Worm (Caenorhabditis elegans) whole organism, L4 larva: ENCODE data around the gene msp-31.

Experiments
- F37D6.2 ChIP-seq: sonication (generic microtip); optimal IDR thresholded peaks from 2 replicates; lab custom pipeline; 2016; ENCODE audit warnings: mild to moderate bottlenecking, missing genetic modification characterization, missing compliant biosample characterization
- F44E2.7 ChIP-seq: fragments of 200-800 bp; sonication (Bioruptor generic); IDR thresholded peaks from 2 replicates; pipeline ENCODE4 v2.1.2; 2022; ENCODE audit warnings: missing genetic modification characterization, missing compliant biosample characterization
- R02D3.7 ChIP-seq: fragments of 150-350 bp; sonication (generic microtip); optimal IDR thresholded peaks from 3 replicates; lab custom pipeline; 2014; ENCODE audit warnings: missing biosample characterization, missing genetic modification characterization
- Y105C5A.15 ChIP-seq: fragments of 200-800 bp; sonication (Bioruptor generic); IDR thresholded peaks from 2 replicates; pipeline ENCODE4 v1.3.6; 2022; ENCODE audit warnings: missing genetic modification characterization, missing compliant biosample characterization
- Y48G9A.11 ChIP-seq: fragments of 200-800 bp; sonication (Bioruptor generic); IDR thresholded peaks from 2 replicates; pipeline ENCODE4 v1.3.6; 2022; ENCODE audit warnings: missing genetic modification reagents, missing genetic modification characterization, missing compliant biosample characterization
- Y5F2A.4 ChIP-seq: fragments of 200-800 bp; sonication (Bioruptor generic); optimal IDR thresholded peaks from 2 replicates; lab custom pipeline; 2018; ENCODE audit warnings: mild to moderate bottlenecking, missing genetic modification characterization, missing compliant biosample characterization
- ZK337.2 ChIP-seq: fragments of 200-800 bp; sonication (Bioruptor generic); IDR thresholded peaks from 2 replicates; pipeline ENCODE4 v1.3.6; 2022; ENCODE audit warnings: missing genetic modification reagents, missing genetic modification characterization, missing compliant biosample characterization
- aha-1 ChIP-seq: fragments of 150-350 bp; peaks from one replicate; lab custom pipeline; 2014; ENCODE audit warnings: missing biosample characterization, missing genetic modification characterization
- aly-2 ChIP-seq: sonication (generic microtip); optimal IDR thresholded peaks from 2 replicates; lab custom pipeline; 2018; ENCODE audit warnings: missing biosample characterization, missing genetic modification characterization
- ceh-20 ChIP-seq: fragments of 200-800 bp; sonication (Bioruptor generic); IDR thresholded peaks from 2 replicates; pipeline ENCODE4 v1.3.6; 2022; ENCODE audit warnings: missing genetic modification reagents, missing genetic modification characterization, missing compliant biosample characterization
- ceh-28 ChIP-seq: fragments of 150-350 bp; optimal IDR thresholded peaks from 2 replicates; lab custom pipeline; 2014; ENCODE audit warnings: missing biosample characterization, missing genetic modification reagents, missing genetic modification characterization
- ceh-44 ChIP-seq: fragments of 200-800 bp; sonication (Bioruptor generic); IDR thresholded peaks from 2 replicates; pipeline ENCODE4 v1.3.6; 2022; ENCODE audit warnings: missing genetic modification reagents, missing genetic modification characterization, missing compliant biosample characterization
- ctbp-1 ChIP-seq: fragments of 200-800 bp; sonication (Bioruptor generic); IDR thresholded peaks from 2 replicates; pipeline ENCODE4 v1.3.6; 2022; ENCODE audit warnings: missing genetic modification reagents, missing genetic modification characterization, missing compliant biosample characterization
- daf-12 ChIP-seq: fragments of 150-350 bp; optimal IDR thresholded peaks from 2 replicates; lab custom pipeline; 2014; ENCODE audit warnings: missing biosample characterization, missing genetic modification reagents, missing genetic modification characterization
- daf-19 ChIP-seq: fragments of 200-800 bp; sonication (Bioruptor generic); conservative IDR thresholded peaks from 2 replicates; pipeline ENCODE4 v1.3.6; 2022; ENCODE audit warnings: missing genetic modification characterization, missing compliant biosample characterization
- dmd-6 ChIP-seq: fragments of 200-800 bp; sonication (Bioruptor generic); IDR thresholded peaks from 2 replicates; pipeline ENCODE4 v1.3.6; 2022; ENCODE audit warnings: missing genetic modification reagents, missing genetic modification characterization, missing compliant biosample characterization
- dve-1 ChIP-seq: sonication (generic microtip); optimal IDR thresholded peaks from 2 replicates; lab custom pipeline; 2017; ENCODE audit warnings: antibody characterized with exemption, mild to moderate bottlenecking, missing genetic modification characterization, missing compliant biosample characterization; ENCODE audit not compliant: insufficient read depth
- egl-43 ChIP-seq: fragments of 200-800 bp; sonication (Bioruptor generic); IDR thresholded peaks from 2 replicates; pipeline ENCODE4 v1.3.6; 2022; ENCODE audit warnings: missing genetic modification reagents, missing genetic modification characterization, missing compliant biosample characterization
- hlh-11 ChIP-seq: fragments of 200-800 bp; sonication (Bioruptor generic); optimal IDR thresholded peaks from 2 replicates; lab custom pipeline; 2018; ENCODE audit warnings: mild to moderate bottlenecking, missing genetic modification characterization, missing compliant biosample characterization
- lin-15B ChIP-seq: fragments of 150-350 bp; sonication (generic microtip); optimal IDR thresholded peaks from 3 replicates; lab custom pipeline; 2014; ENCODE audit warnings: missing biosample characterization, missing genetic modification characterization
- lin-38 ChIP-seq: fragments of 200-800 bp; sonication (Bioruptor generic); IDR thresholded peaks from 2 replicates; pipeline ENCODE4 v1.3.6; 2022; ENCODE audit warnings: missing genetic modification reagents, missing genetic modification characterization, missing compliant biosample characterization
- lin-39 ChIP-seq: fragments of 150-350 bp; optimal IDR thresholded peaks from 2 replicates; lab custom pipeline; 2014; ENCODE audit warnings: missing biosample characterization, missing genetic modification reagents, missing genetic modification characterization
- lir-3 ChIP-seq: sonication (generic microtip); optimal IDR thresholded peaks from 2 replicates; lab custom pipeline; 2016; ENCODE audit warnings: mild to moderate bottlenecking, missing genetic modification characterization, missing compliant biosample characterization
- lsy-2 ChIP-seq, 2 experiments: fragments of 150-350 bp in 1 of 2; sonication (generic microtip) in 1 of 2; optimal IDR thresholded peaks; 2 replicates each; lab custom pipeline; 2014 to 2017; ENCODE audit warnings: missing biosample characterization in 2 of 2, missing genetic modification characterization in 2 of 2
- madf-9 ChIP-seq: fragments of 200-800 bp; sonication (Bioruptor generic); conservative IDR thresholded peaks from 2 replicates; pipeline ENCODE4 v1.3.6; 2022; ENCODE audit warnings: missing genetic modification reagents, missing genetic modification characterization, missing compliant biosample characterization
- mdt-29 ChIP-seq: fragments of 200-800 bp; sonication (Bioruptor generic); IDR thresholded peaks from 2 replicates; pipeline ENCODE4 v1.3.6; 2022; ENCODE audit warnings: missing genetic modification reagents, missing genetic modification characterization, missing compliant biosample characterization
- mes-2 ChIP-seq: sonication (generic microtip); optimal IDR thresholded peaks from 2 replicates; lab custom pipeline; 2016; ENCODE audit warnings: missing genotype, mild to moderate bottlenecking, missing genetic modification characterization, missing compliant biosample characterization; ENCODE audit not compliant: poor library complexity, severe bottlenecking
- mxl-2 ChIP-seq: fragments of 200-800 bp; sonication (Bioruptor generic); conservative IDR thresholded peaks from 2 replicates; pipeline ENCODE4 v1.3.6; 2022; ENCODE audit warnings: missing genetic modification reagents, missing genetic modification characterization, missing compliant biosample characterization
- mxl-3 ChIP-seq: fragments of 200-800 bp; sonication (Bioruptor generic); optimal IDR thresholded peaks from 2 replicates; lab custom pipeline; 2018; ENCODE audit warnings: mild to moderate bottlenecking, missing genetic modification characterization, missing compliant biosample characterization
- nhr-111 ChIP-seq: fragments of 200-800 bp; sonication (Bioruptor generic); optimal IDR thresholded peaks from 2 replicates; lab custom pipeline; 2018; ENCODE audit warnings: mild to moderate bottlenecking, missing genetic modification characterization, missing compliant biosample characterization
- nhr-237 ChIP-seq: sonication (generic microtip); optimal IDR thresholded peaks from 2 replicates; lab custom pipeline; 2017; ENCODE audit warnings: missing biosample characterization, missing genetic modification characterization
- nhr-41 ChIP-seq: fragments of 200-800 bp; sonication (Bioruptor generic); IDR thresholded peaks from 2 replicates; pipeline ENCODE4 v1.3.6; 2022; ENCODE audit warnings: missing genetic modification reagents, missing genetic modification characterization, missing compliant biosample characterization
- nhr-42 ChIP-seq: fragments of 200-800 bp; sonication (Bioruptor generic); IDR thresholded peaks from 2 replicates; pipeline ENCODE4 v1.3.6; 2022; ENCODE audit warnings: missing genetic modification characterization, missing compliant biosample characterization
- nhr-48 ChIP-seq: sonication (generic microtip); optimal IDR thresholded peaks from 2 replicates; lab custom pipeline; 2016; ENCODE audit warnings: mild to moderate bottlenecking, missing genetic modification characterization, missing compliant biosample characterization
- nhr-77 ChIP-seq: fragments of 150-350 bp; optimal IDR thresholded peaks from 2 replicates; lab custom pipeline; 2014; ENCODE audit warnings: missing biosample characterization, missing genetic modification characterization
- pha-4 ChIP-seq, 2 experiments: fragments of 150-350 bp in 1 of 2; fragments of 200-800 bp in 1 of 2; sonication (Bioruptor generic) in 1 of 2; IDR thresholded peaks in 1 of 2; optimal IDR thresholded peaks in 1 of 2; 2 replicates each; pipeline versions ENCODE4 v1.3.6 to Lab custom; 2014 to 2022; ENCODE audit warnings: missing genetic modification characterization in 2 of 2, missing genetic modification reagents in 2 of 2, missing biosample characterization in 1 of 2, missing compliant biosample characterization in 1 of 2
- pqm-1 ChIP-seq: sonication (generic microtip); optimal IDR thresholded peaks from 2 replicates; lab custom pipeline; 2017; ENCODE audit warnings: missing biosample characterization, missing genetic modification characterization
- rbr-2 ChIP-seq: sonication (generic microtip); optimal IDR thresholded peaks from 2 replicates; lab custom pipeline; 2016; ENCODE audit warnings: missing genotype, missing genetic modification characterization, missing compliant biosample characterization
- saeg-2 ChIP-seq: fragments of 200-800 bp; sonication (Bioruptor generic); IDR thresholded peaks from 2 replicates; pipeline ENCODE4 v1.3.6; 2022; ENCODE audit warnings: missing genetic modification reagents, missing genetic modification characterization, missing compliant biosample characterization
- sdz-12 ChIP-seq: fragments of 200-800 bp; sonication (Bioruptor generic); optimal IDR thresholded peaks from 2 replicates; lab custom pipeline; 2018; ENCODE audit warnings: mild to moderate bottlenecking, missing genetic modification characterization, missing compliant biosample characterization
- snpc-4 ChIP-seq: fragments of 150-350 bp; optimal IDR thresholded peaks from 2 replicates; lab custom pipeline; 2014; ENCODE audit warnings: missing biosample characterization, missing genetic modification characterization
- spr-1 ChIP-seq: sonication (generic microtip); optimal IDR thresholded peaks from 2 replicates; lab custom pipeline; 2016; ENCODE audit warnings: mild to moderate bottlenecking, missing genetic modification characterization, missing compliant biosample characterization
- unc-130 ChIP-seq: sonication (generic microtip); optimal IDR thresholded peaks from 2 replicates; lab custom pipeline; 2016; ENCODE audit warnings: missing genetic modification reagents, missing genetic modification characterization, missing compliant biosample characterization
- unc-62 ChIP-seq, 3 experiments: fragments of 150-350 bp in 1 of 3; sonication (generic microtip); optimal IDR thresholded peaks in 2 of 3; peaks in 1 of 3; 1 replicate in 1 of 3; 2 replicates in 2 of 3; lab custom pipeline; 2014 to 2017; ENCODE audit warnings: missing biosample characterization in 3 of 3, missing genetic modification characterization in 3 of 3, missing genetic modification reagents in 3 of 3, missing genotype in 1 of 3
- vab-7 ChIP-seq: fragments of 200-800 bp; sonication (Bioruptor generic); IDR thresholded peaks from 2 replicates; pipeline ENCODE4 v1.3.6; 2022; ENCODE audit warnings: missing genetic modification reagents, missing genetic modification characterization, missing compliant biosample characterization
- zag-1 ChIP-seq: fragments of 150-350 bp; optimal IDR thresholded peaks from 2 replicates; lab custom pipeline; 2014; ENCODE audit warnings: missing biosample characterization, missing genetic modification characterization
- zfp-3 ChIP-seq: fragments of 200-800 bp; sonication (Bioruptor generic); conservative IDR thresholded peaks from 2 replicates; pipeline ENCODE4 v1.3.6; 2022; ENCODE audit warnings: missing genetic modification reagents, missing genetic modification characterization, missing compliant biosample characterization
- ztf-11 ChIP-seq: fragments of 150-350 bp; optimal IDR thresholded peaks from 2 replicates; lab custom pipeline; 2014; ENCODE audit warnings: missing biosample characterization, missing genetic modification characterization

msp-31 gene

DNA sequence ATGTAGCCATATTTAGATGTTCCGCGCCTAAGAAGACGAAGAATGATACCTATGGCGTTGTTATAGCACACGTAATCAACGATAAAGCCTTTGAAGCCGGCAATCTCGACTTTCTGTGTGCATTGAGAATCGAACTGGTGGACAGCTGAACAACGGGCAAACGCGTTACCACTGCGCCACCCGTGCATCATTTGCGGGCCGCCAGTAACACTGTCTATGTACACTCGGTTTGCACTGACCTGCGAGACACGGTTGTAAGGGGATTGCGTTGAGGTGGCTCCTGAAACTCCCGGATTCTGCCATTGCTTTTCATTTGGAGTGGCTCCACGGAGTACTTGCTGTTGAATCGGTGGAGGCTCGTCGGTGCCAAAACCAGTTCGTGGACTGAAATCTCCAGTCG is 26.0 kb upstream of the msp-31 start (continued):
- TF ChIP-seq ctbp-1: peak; percentile 79
- peak; percentile 82 for TF ChIP-seq zfp-3
- TF ChIP-seq hlh-11 (tag; lab: Kevin White, UChicago): no peak
- no peak for TF ChIP-seq ceh-20
- TF ChIP-seq Y105C5A.15 (GFP tag; lab: Robert Waterston, UW): 0 out of 2 replicates have a peak, but pooled peaks have one; percentile 10
- TF ChIP-seq lin-38: peak; percentile 76
- peak; percentile 66 for TF ChIP-seq unc-130 (GFP tag; lab: Kevin White, UChicago)

ce11 chrII:4941541-4942206 is 25.3 kb upstream of the msp-31 start, which contains the start of gene ZK546.19:
ZK546.19 (plus strand) TSS chrII:4941726.
- no peak for TF ChIP-seq pha-4 (GFP tag; IDR thresholded peaks at IDR 0.05; lab: Robert Waterston, UW)
- TF ChIP-seq pha-4 (tag; optimal IDR thresholded peaks at IDR 0.05; lab: Kevin White, UChicago): no peak
- TF ChIP-seq pqm-1 (tag; lab: Kevin White, UChicago): peak; percentile 4
- TF ChIP-seq mxl-2 (GFP tag; lab: Robert Waterston, UW): no peak
- no peak for TF ChIP-seq F37D6.2 (tag; lab: Kevin White, UChicago)
- no peak for TF ChIP-seq mes-2 (tag; lab: Kevin White, UChicago)
- no peak for TF ChIP-seq daf-12 (tag; lab: Kevin White, UChicago)
- no peak for TF ChIP-seq mdt-29
- TF ChIP-seq mxl-3: no peak
- no peak for TF ChIP-seq nhr-237 (tag; lab: Kevin White, UChicago)
- no peak for TF ChIP-seq rbr-2 (tag; lab: Kevin White, UChicago)
- TF ChIP-seq zag-1: no peak
- no peak for TF ChIP-seq lir-3
- TF ChIP-seq vab-7 (GFP tag; lab: Robert Waterston, UW): no peak
- TF ChIP-seq nhr-77 (tag; lab: Kevin White, UChicago): no peak
- TF ChIP-seq snpc-4 (tag; lab: Kevin White, UChicago): no peak
- TF ChIP-seq saeg-2 (GFP tag; lab: Robert Waterston, UW): no peak
- TF ChIP-seq nhr-111 (GFP tag; lab: Kevin White, UChicago): no peak
- TF ChIP-seq hlh-11 (tag; lab: Kevin White, UChicago): peak; percentile 5
- TF ChIP-seq F44E2.7 (GFP tag; lab: Robert Waterston, UW): no peak
- TF ChIP-seq lin-39 (tag; lab: Kevin White, UChicago): no peak
- TF ChIP-seq unc-130 (GFP tag; lab: Kevin White, UChicago): no peak
- no peak for TF ChIP-seq Y5F2A.4 (GFP tag; lab: Kevin White, UChicago)
- TF ChIP-seq daf-19 (GFP tag; lab: Robert Waterston, UW): no peak
- TF ChIP-seq spr-1 (tag; lab: Kevin White, UChicago): no peak
- no peak for TF ChIP-seq dve-1
- no peak for TF ChIP-seq nhr-41 (GFP tag; lab: Robert Waterston, UW)
- TF ChIP-seq aly-2 (tag; lab: Kevin White, UChicago): no peak
- no peak for TF ChIP-seq egl-43 (GFP tag; lab: Robert Waterston, UW)
- TF ChIP-seq madf-9 (GFP tag; lab: Robert Waterston, UW): no peak
- TF ChIP-seq sdz-12 (GFP tag; lab: Kevin White, UChicago): no peak
- no peak for TF ChIP-seq unc-62 (GFP tag; optimal IDR thresholded peaks at IDR 0.05 in 1 of 2; lab: Kevin White, UChicago)
- TF ChIP-seq unc-62 (tag; optimal IDR thresholded peaks at IDR 0.05; lab: Kevin White, UChicago): no peak
- TF ChIP-seq Y48G9A.11: no peak
- TF ChIP-seq ztf-11 (tag; lab: Kevin White, UChicago): no peak
- no peak for TF ChIP-seq lin-15B (tag; lab: Kevin White, UChicago)
- peak in 1 of 2 experiments; percentile 38 for TF ChIP-seq lsy-2 (tag; optimal IDR thresholded peaks at IDR 0.05; lab: Kevin White, UChicago)
- no peak for TF ChIP-seq nhr-42 (GFP tag; lab: Robert Waterston, UW)
- peak; percentile 100 for TF ChIP-seq aha-1 (tag; lab: Kevin White, UChicago)
- no peak for TF ChIP-seq ceh-28 (tag; lab: Kevin White, UChicago)
- TF ChIP-seq dmd-6 (GFP tag; lab: Robert Waterston, UW): no peak; the same call in 1 of the 2 replicates
- no peak for TF ChIP-seq ceh-44 (GFP tag; lab: Robert Waterston, UW)
- TF ChIP-seq ZK337.2: no peak
- TF ChIP-seq R02D3.7: no peak
- no peak for TF ChIP-seq nhr-48 (tag; lab: Kevin White, UChicago)
